Worm (Caenorhabditis elegans): ENCODE results near the gene hsd-3.

The hsd-3 gene

ce11 chrX:5022682-5023081 is 13.6 kb downstream of the hsd-3 start (continued):
- TF ChIP-seq C08G9.2 (tag; optimal IDR thresholded peaks at IDR 0.05) (peak; percentile 4), pax-1 (tag; optimal IDR thresholded peaks at IDR 0.05) (no peak), pros-1 (tag; optimal IDR thresholded peaks at IDR 0.05) (no peak), ceh-9 (tag; optimal IDR thresholded peaks at IDR 0.05) (no peak), hlh-6 (tag; optimal IDR thresholded peaks at IDR 0.05) (peak; percentile 41), ceh-18 (tag; optimal IDR thresholded peaks at IDR 0.05) (peak; percentile 52), ceh-22 (tag; optimal IDR thresholded peaks at IDR 0.05) (no peak), K02D7.2 (tag; optimal IDR thresholded peaks at IDR 0.05) (no peak), ceh-19 (GFP tag; optimal IDR thresholded peaks at IDR 0.05) (peak; percentile 30), odd-2 (tag; optimal IDR thresholded peaks at IDR 0.05) (no peak), ref-2 (tag; optimal IDR thresholded peaks at IDR 0.05) (peak; percentile 36), C38D4.7 (GFP tag; optimal IDR thresholded peaks at IDR 0.05) (peak; percentile 53), pha-2 (tag; optimal IDR thresholded peaks at IDR 0.05) (peak; percentile 52), ceh-45 (GFP tag; IDR thresholded peaks at IDR 0.05) (0 out of 2 replicates have a peak, but pooled peaks have one; percentile 13), ahr-1 (tag; optimal IDR thresholded peaks at IDR 0.05) (no peak), ttx-3 (tag; optimal IDR thresholded peaks at IDR 0.05) (peak; percentile 16), T23F11.4 (GFP tag; optimal IDR thresholded peaks at IDR 0.05) (peak; percentile 12), fkh-10 (GFP tag; optimal IDR thresholded peaks at IDR 0.05) (no peak), eyg-1 (tag; optimal IDR thresholded peaks at IDR 0.05) (no peak), pat-9 (tag; optimal IDR thresholded peaks at IDR 0.05) (no peak), sdc-2 (tag; optimal IDR thresholded peaks at IDR 0.05) (peak; percentile 55), che-1 (tag; optimal IDR thresholded peaks at IDR 0.05) (peak; percentile 65), zip-5 (tag; optimal IDR thresholded peaks at IDR 0.05) (no peak), tbx-7 (tag; optimal IDR thresholded peaks at IDR 0.05) (no peak), nhr-232 (tag; optimal IDR thresholded peaks at IDR 0.05) (peak; percentile 61), elt-2 (tag; optimal IDR thresholded peaks at IDR 0.05) (peak; percentile 30), sox-2 (GFP tag; IDR thresholded peaks at IDR 0.05) (peak; percentile 52), ceh-24 (tag; optimal IDR thresholded peaks at IDR 0.05) (peak; percentile 7), lim-6 (tag; optimal IDR thresholded peaks at IDR 0.05) (no peak), elt-4 (tag; optimal IDR thresholded peaks at IDR 0.05) (no peak), pqm-1 (tag; optimal IDR thresholded peaks at IDR 0.05) (no peak), F13H6.1 (tag; optimal IDR thresholded peaks at IDR 0.05) (no peak), ceh-30 (tag; optimal IDR thresholded peaks at IDR 0.05) (no peak), npax-4 (tag; optimal IDR thresholded peaks at IDR 0.05) (no peak)

- no peak for TF ChIP-seq pag-3 (tag; optimal IDR thresholded peaks at IDR 0.05; ENCODE audit: borderline replicate concordance)
Observed at ce11 chrX:5024300-5024699, 15.2 kb downstream of the hsd-3 start, which contains the start of gene ZC449.1. Gene ZC449.1, plus strand, starts transcription at chrX:5024420.

ce11 chrX:5026461-5026860 is 17.4 kb downstream of the hsd-3 start:
- TF ChIP-seq syd-9 (tag; optimal IDR thresholded peaks at IDR 0.05), result no peak

DNA sequence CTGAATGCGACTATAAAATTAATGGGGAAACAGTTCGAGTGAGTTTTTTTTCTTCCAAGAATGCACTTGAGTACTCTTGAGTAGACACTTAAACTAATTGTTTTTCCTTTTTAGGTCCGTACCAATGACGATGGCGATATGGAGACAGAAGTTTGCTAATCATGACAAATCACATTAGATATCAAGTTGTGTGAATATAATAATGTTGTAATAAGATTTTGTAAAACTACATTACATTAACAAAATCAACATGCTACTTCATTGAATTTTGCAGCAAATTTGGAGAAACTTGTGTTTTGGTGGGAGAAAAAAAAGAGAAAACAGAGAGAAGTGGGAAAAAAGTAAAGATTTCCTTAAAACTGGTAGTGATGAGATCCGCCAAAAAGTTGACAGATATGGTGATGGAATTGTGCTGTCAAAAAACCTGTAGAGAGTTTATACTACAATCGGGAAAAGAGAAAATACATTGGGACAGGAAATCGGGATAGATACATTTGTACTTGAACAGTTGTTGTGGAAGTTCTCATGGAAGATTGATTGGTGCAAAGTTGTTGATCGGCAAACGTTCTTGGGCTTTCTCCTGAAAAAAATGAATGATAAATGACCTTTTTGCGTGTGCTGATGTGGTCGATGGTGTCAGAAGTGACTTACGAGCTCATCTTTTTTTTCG is 19.0 kb downstream of the hsd-3 start:
- TF ChIP-seq ceh-2 (tag; optimal IDR thresholded peaks at IDR 0.05), result no peak
- peak; percentile 36 for TF ChIP-seq unc-42 (tag; optimal IDR thresholded peaks at IDR 0.05)

Measured in whole organism, late embryonic.